Fruit fly (Drosophila melanogaster) whole organism: ENCODE results near the gene Dop1R1.

ENCODE experiments used
- CG8478 ChIP-seq: fragments of >200 bp; optimal IDR thresholded peaks from 2 replicates; lab custom pipeline; 2018; ENCODE audit warnings: inconsistent platforms
- Dll ChIP-seq: fragments of >200 bp; optimal IDR thresholded peaks from 2 replicates; lab custom pipeline; 2017
- pan ChIP-seq: fragments of >200 bp; optimal IDR thresholded peaks from 2 replicates; lab custom pipeline; 2017
- psq ChIP-seq: fragments of >200 bp; optimal IDR thresholded peaks from 2 replicates; lab custom pipeline; 2017
- usp ChIP-seq: fragments of >200 bp; optimal IDR thresholded peaks from 2 replicates; lab custom pipeline; 2017; ENCODE audit warnings: missing biosample characterization, missing genetic modification characterization, mixed read lengths

- TF ChIP-seq Dll (no peak), pan (lab: Kevin White, UChicago) (no peak), CG8478 (lab: Kevin White, UChicago) (no peak), psq (lab: Kevin White, UChicago) (no peak), usp (GFP tag; lab: Kevin White, UChicago) (no peak)
Observed at dm6 chr3R:14153729-14154128, 60.9 kb downstream of the Dop1R1 start, which contains the start of gene Recs1.
